Worm (Caenorhabditis elegans) whole organism, L1 larva: Measurements from ENCODE around the gene Y54G2A.11.

Experiments used
- C04F5.9 ChIP-seq: sonication (generic microtip); optimal IDR thresholded peaks from 2 replicates; lab custom pipeline; 2016; ENCODE audit warnings: missing genetic modification characterization, missing compliant biosample characterization
- C16A3.4 ChIP-seq: fragments of 150-350 bp; optimal IDR thresholded peaks from 2 replicates; lab custom pipeline; 2014; ENCODE audit warnings: missing biosample characterization, missing genetic modification characterization
- C34B4.2 ChIP-seq: sonication (generic microtip); optimal IDR thresholded peaks from 2 replicates; lab custom pipeline; 2017; ENCODE audit warnings: mild to moderate bottlenecking, missing genetic modification characterization, missing compliant biosample characterization
- F16B12.6 ChIP-seq: fragments of 150-350 bp; optimal IDR thresholded peaks from 2 replicates; lab custom pipeline; 2014; ENCODE audit warnings: missing biosample characterization, missing genetic modification characterization
- Y116A8C.19 ChIP-seq: sonication (generic microtip); optimal IDR thresholded peaks from 2 replicates; lab custom pipeline; 2016; ENCODE audit warnings: missing compliant biosample characterization, missing genetic modification characterization, borderline replicate concordance
- aha-1 ChIP-seq: fragments of 150-350 bp; optimal IDR thresholded peaks from 2 replicates; lab custom pipeline; 2014; ENCODE audit warnings: missing biosample characterization, missing genetic modification characterization
- alr-1 ChIP-seq: fragments of 200-800 bp; sonication (Bioruptor generic); optimal IDR thresholded peaks from 2 replicates; lab custom pipeline; 2018; ENCODE audit warnings: borderline replicate concordance, mild to moderate bottlenecking, missing genetic modification characterization, missing compliant biosample characterization
- ama-1 ChIP-seq: fragments of 150-350 bp; optimal IDR thresholded peaks from 2 replicates; lab custom pipeline; 2014
- ceh-63 ChIP-seq: fragments of 200-800 bp; sonication (Bioruptor generic); optimal IDR thresholded peaks from 2 replicates; lab custom pipeline; 2018; ENCODE audit warnings: mild to moderate bottlenecking, missing genetic modification characterization, missing compliant biosample characterization
- ceh-8 ChIP-seq: fragments of 200-800 bp; sonication (Bioruptor generic); optimal IDR thresholded peaks from 2 replicates; lab custom pipeline; 2018; ENCODE audit warnings: mild to moderate bottlenecking, missing genetic modification characterization, moderate library complexity, missing compliant biosample characterization
- ces-1 ChIP-seq: fragments of 150-350 bp; optimal IDR thresholded peaks from 2 replicates; lab custom pipeline; 2014; ENCODE audit warnings: missing biosample characterization, missing genetic modification reagents, missing genetic modification characterization
- dpl-1 ChIP-seq, 3 experiments: fragments of 150-350 bp in 2 of 3; sonication (generic microtip) in 1 of 3; optimal IDR thresholded peaks; 2 replicates each; lab custom pipeline; 2014 to 2017; ENCODE audit warnings: missing biosample characterization in 3 of 3, missing genetic modification characterization in 3 of 3, missing genetic modification reagents in 3 of 3
- dsc-1 ChIP-seq: sonication (generic microtip); optimal IDR thresholded peaks from 2 replicates; lab custom pipeline; 2016; ENCODE audit warnings: mild to moderate bottlenecking, missing genetic modification characterization, missing compliant biosample characterization
- efl-3 ChIP-seq: fragments of 200-800 bp; sonication (Bioruptor generic); optimal IDR thresholded peaks from 2 replicates; lab custom pipeline; 2018; ENCODE audit warnings: mild to moderate bottlenecking, missing genetic modification characterization, missing compliant biosample characterization
- egl-13 ChIP-seq: sonication (generic microtip); optimal IDR thresholded peaks from 2 replicates; lab custom pipeline; 2016; ENCODE audit warnings: missing genotype, missing genetic modification reagents, missing genetic modification characterization, missing compliant biosample characterization
- elt-2 ChIP-seq: sonication (generic microtip); optimal IDR thresholded peaks from 2 replicates; lab custom pipeline; 2016; ENCODE audit warnings: missing genetic modification characterization, mild to moderate bottlenecking, inconsistent platforms, missing compliant biosample characterization, missing genetic modification reagents
- ets-5 ChIP-seq: fragments of 200-800 bp; sonication (Bioruptor generic); IDR thresholded peaks from 2 replicates; pipeline ENCODE4 v1.3.6; 2022; ENCODE audit warnings: missing genetic modification characterization, missing compliant biosample characterization
- fkh-4 ChIP-seq: sonication (generic microtip); optimal IDR thresholded peaks from 2 replicates; lab custom pipeline; 2016; ENCODE audit warnings: missing compliant biosample characterization, missing genetic modification characterization, borderline replicate concordance
- fkh-8 ChIP-seq: sonication (generic microtip); optimal IDR thresholded peaks from 2 replicates; lab custom pipeline; 2016; ENCODE audit warnings: mild to moderate bottlenecking, missing genetic modification characterization, missing compliant biosample characterization
- hlh-17 ChIP-seq: fragments of 200-800 bp; sonication (Bioruptor generic); optimal IDR thresholded peaks from 2 replicates; lab custom pipeline; 2018; ENCODE audit warnings: missing genetic modification characterization, mild to moderate bottlenecking, missing compliant biosample characterization, moderate library complexity, borderline replicate concordance
- hlh-4 ChIP-seq: sonication (generic microtip); optimal IDR thresholded peaks from 2 replicates; lab custom pipeline; 2016; ENCODE audit warnings: mild to moderate bottlenecking, missing genetic modification characterization, missing compliant biosample characterization
- isw-1 ChIP-seq: fragments of 200-800 bp; sonication (Bioruptor generic); IDR thresholded peaks from 2 replicates; pipeline ENCODE4 v1.3.6; 2022; ENCODE audit warnings: missing genetic modification characterization, missing compliant biosample characterization
- jun-1 ChIP-seq: fragments of 150-350 bp; optimal IDR thresholded peaks from 2 replicates; lab custom pipeline; 2014; ENCODE audit warnings: missing biosample characterization, missing genetic modification reagents, missing genetic modification characterization
- lin-14 ChIP-seq: fragments of 200-800 bp; sonication (Bioruptor generic); optimal IDR thresholded peaks from 2 replicates; lab custom pipeline; 2018; ENCODE audit warnings: mild to moderate bottlenecking, missing genetic modification characterization, moderate library complexity, missing compliant biosample characterization
- lin-35 ChIP-seq, 2 experiments: fragments of 150-350 bp; optimal IDR thresholded peaks; 2 replicates each; lab custom pipeline; 2014; ENCODE audit warnings: missing biosample characterization in 2 of 2, missing genetic modification characterization in 2 of 2, missing genetic modification reagents in 2 of 2
- lin-39 ChIP-seq: fragments of 150-350 bp; optimal IDR thresholded peaks from 2 replicates; lab custom pipeline; 2014; ENCODE audit warnings: missing biosample characterization, missing genetic modification reagents, missing genetic modification characterization
- lsy-2 ChIP-seq, 2 experiments: fragments of 150-350 bp; optimal IDR thresholded peaks; 2 replicates each; lab custom pipeline; 2014; ENCODE audit warnings: missing biosample characterization in 2 of 2, missing genetic modification characterization in 2 of 2
- mdl-1 ChIP-seq, 2 experiments: fragments of 150-350 bp; optimal IDR thresholded peaks; 2 replicates each; lab custom pipeline; 2014 to 2017; ENCODE audit warnings: missing biosample characterization in 2 of 2, missing genetic modification characterization in 2 of 2, inconsistent platforms in 1 of 2
- mep-1 ChIP-seq: fragments of 150-350 bp; optimal IDR thresholded peaks from 2 replicates; lab custom pipeline; 2014; ENCODE audit warnings: missing biosample characterization, missing genetic modification characterization
- nhr-20 ChIP-seq: sonication (generic microtip); optimal IDR thresholded peaks from 2 replicates; lab custom pipeline; 2016; ENCODE audit warnings: mild to moderate bottlenecking, missing genetic modification characterization, missing compliant biosample characterization
- nhr-28 ChIP-seq: fragments of 150-350 bp; optimal IDR thresholded peaks from 2 replicates; lab custom pipeline; 2014; ENCODE audit warnings: missing biosample characterization, missing genetic modification characterization
- nhr-47 ChIP-seq: sonication (generic microtip); optimal IDR thresholded peaks from 2 replicates; lab custom pipeline; 2016; ENCODE audit warnings: mild to moderate bottlenecking, missing genetic modification characterization, moderate library complexity, missing compliant biosample characterization
- nhr-71 ChIP-seq: sonication (generic microtip); optimal IDR thresholded peaks from 2 replicates; lab custom pipeline; 2016; ENCODE audit warnings: mild to moderate bottlenecking, missing genetic modification characterization, moderate library complexity, missing compliant biosample characterization
- nhr-76 ChIP-seq: sonication (generic microtip); optimal IDR thresholded peaks from 2 replicates; lab custom pipeline; 2017; ENCODE audit warnings: missing biosample characterization, missing genetic modification characterization
- nhr-84 ChIP-seq: sonication (generic microtip); optimal IDR thresholded peaks from 2 replicates; lab custom pipeline; 2017; ENCODE audit warnings: missing biosample characterization, missing genetic modification characterization
- snpc-4 ChIP-seq: fragments of 150-350 bp; optimal IDR thresholded peaks from 2 replicates; lab custom pipeline; 2014; ENCODE audit warnings: missing biosample characterization, missing genetic modification characterization
- tbx-2 ChIP-seq: sonication (generic microtip); optimal IDR thresholded peaks from 2 replicates; lab custom pipeline; 2016; ENCODE audit warnings: missing genetic modification characterization, missing compliant biosample characterization
- tlp-1 ChIP-seq: fragments of 150-350 bp; optimal IDR thresholded peaks from 2 replicates; lab custom pipeline; 2014; ENCODE audit warnings: missing biosample characterization, missing genetic modification characterization
- unc-30 ChIP-seq: sonication (generic microtip); optimal IDR thresholded peaks from 2 replicates; lab custom pipeline; 2017; ENCODE audit warnings: missing biosample characterization, missing genetic modification characterization
- unc-98 ChIP-seq: fragments of 200-800 bp; sonication (Bioruptor generic); IDR thresholded peaks from 2 replicates; pipeline ENCODE4 v1.3.6; 2022; ENCODE audit warnings: missing genetic modification characterization, missing compliant biosample characterization
- vab-15 ChIP-seq: sonication (generic microtip); optimal IDR thresholded peaks from 2 replicates; lab custom pipeline; 2017; ENCODE audit warnings: missing genotype, mild to moderate bottlenecking, missing genetic modification characterization, missing compliant biosample characterization
- xbp-1 ChIP-seq: sonication (generic microtip); optimal IDR thresholded peaks from 2 replicates; lab custom pipeline; 2016; ENCODE audit warnings: missing genetic modification characterization, missing compliant biosample characterization
- zag-1 ChIP-seq: fragments of 150-350 bp; optimal IDR thresholded peaks from 2 replicates; lab custom pipeline; 2014; ENCODE audit warnings: missing biosample characterization, missing genetic modification characterization
- zip-4 ChIP-seq: fragments of 200-800 bp; sonication (Bioruptor generic); optimal IDR thresholded peaks from 2 replicates; lab custom pipeline; 2018; ENCODE audit warnings: mild to moderate bottlenecking, missing genetic modification characterization, moderate library complexity, missing compliant biosample characterization
- ztf-11 ChIP-seq, 2 experiments: sonication (generic microtip); optimal IDR thresholded peaks; 2 replicates each; lab custom pipeline; 2016 to 2017; ENCODE audit warnings: missing genetic modification characterization in 2 of 2, missing biosample characterization in 1 of 2, missing compliant biosample characterization in 1 of 2
- ztf-4 ChIP-seq: fragments of 150-350 bp; optimal IDR thresholded peaks from 2 replicates; lab custom pipeline; 2014; ENCODE audit warnings: missing biosample characterization, missing genetic modification characterization

Y54G2A.11 gene

ce11 chrIV:2785057-2785456, 13.5 kb upstream of the Y54G2A.11 start (continued):
- TF ChIP-seq ztf-11 (tag; optimal IDR thresholded peaks at IDR 0.05; lab: Kevin White, UChicago) (no peak), alr-1 (no peak), zip-4 (GFP tag; lab: Kevin White, UChicago) (no peak), aha-1 (tag; lab: Kevin White, UChicago) (no peak), nhr-20 (peak; percentile 46), elt-2 (tag; lab: Kevin White, UChicago) (no peak), fkh-4 (tag; lab: Kevin White, UChicago) (no peak), mdl-1 (tag; optimal IDR thresholded peaks at IDR 0.05; lab: Kevin White, UChicago) (no peak), C34B4.2 (tag; lab: Kevin White, UChicago) (no peak), lsy-2 (tag; optimal IDR thresholded peaks at IDR 0.05; lab: Kevin White, UChicago) (peak; percentile 46 to 57), dpl-1 (GFP tag; optimal IDR thresholded peaks at IDR 0.05; lab: Kevin White, UChicago) (peak; percentile 37 to 45 (median 43)), hlh-17 (GFP tag; lab: Kevin White, UChicago) (no peak), xbp-1 (tag; lab: Kevin White, UChicago) (peak; percentile 29), ces-1 (GFP tag; lab: Kevin White, UChicago) (no peak), tlp-1 (tag; lab: Kevin White, UChicago) (no peak), dsc-1 (tag; lab: Kevin White, UChicago) (peak; percentile 15), lin-35 (GFP tag; optimal IDR thresholded peaks at IDR 0.05; lab: Kevin White, UChicago) (peak; percentile 45 to 55), lin-14 (no peak), jun-1 (tag; lab: Kevin White, UChicago) (no peak), nhr-28 (tag; lab: Kevin White, UChicago) (no peak), tbx-2 (tag; lab: Kevin White, UChicago) (peak; percentile 46), egl-13 (tag; lab: Kevin White, UChicago) (no peak), zag-1 (tag; lab: Kevin White, UChicago) (no peak), nhr-47 (tag; lab: Kevin White, UChicago) (peak; percentile 54), unc-30 (tag; lab: Kevin White, UChicago) (no peak), ama-1 (lab: Kevin White, UChicago) (no peak), isw-1 (GFP tag; lab: Robert Waterston, UW) (peak; percentile 27), nhr-76 (tag; lab: Kevin White, UChicago) (no peak), C16A3.4 (tag; lab: Kevin White, UChicago) (no peak), ceh-8 (GFP tag; lab: Kevin White, UChicago) (no peak), lin-39 (no peak), ceh-63 (GFP tag; lab: Kevin White, UChicago) (no peak), nhr-71 (tag; lab: Kevin White, UChicago) (peak; percentile 68), nhr-84 (tag; lab: Kevin White, UChicago) (no peak), hlh-4 (no peak), Y116A8C.19 (tag; lab: Kevin White, UChicago) (no peak), ztf-4 (tag; lab: Kevin White, UChicago) (no peak), fkh-8 (no peak), unc-98 (no peak), mep-1 (peak; percentile 64), efl-3 (GFP tag; lab: Kevin White, UChicago) (no peak), C04F5.9 (tag; lab: Kevin White, UChicago) (no peak), ets-5 (GFP tag; lab: Robert Waterston, UW) (no peak), snpc-4 (no peak), F16B12.6 (tag; lab: Kevin White, UChicago) (no peak), vab-15 (tag; lab: Kevin White, UChicago) (no peak)
